Worm (Caenorhabditis elegans) whole organism, young adult: ENCODE measurements around the gene F53B7.4.
A peak's percentile ranks its signal among the peaks of the same experiment; 100 is the strongest.

Experiments
- B0019.2 ChIP-seq: fragments of 200-800 bp; sonication (Bioruptor generic); conservative IDR thresholded peaks from 2 replicates; pipeline ENCODE4 v1.3.6; 2022; ENCODE audit warnings: missing genetic modification reagents, missing genetic modification characterization, missing compliant biosample characterization
- F23B12.7 ChIP-seq: sonication (generic microtip); optimal IDR thresholded peaks from 2 replicates; lab custom pipeline; 2017; ENCODE audit warnings: missing genetic modification characterization, mild to moderate bottlenecking, missing compliant biosample characterization, antibody characterized with exemption, moderate library complexity; ENCODE audit not compliant: insufficient read depth
- ama-1 ChIP-seq, 3 experiments: fragments of 150-350 bp in 1 of 3; sonication (generic microtip) in 2 of 3; optimal IDR thresholded peaks; 2 replicates each; lab custom pipeline; 2014 to 2018; ENCODE audit warnings: missing biosample characterization in 2 of 3, missing genetic modification characterization in 2 of 3, missing genetic modification reagents in 2 of 3
- chd-7 ChIP-seq: sonication (generic microtip); optimal IDR thresholded peaks from 2 replicates; lab custom pipeline; 2016; ENCODE audit warnings: mild to moderate bottlenecking, missing genetic modification characterization, moderate library complexity, missing compliant biosample characterization
- efl-1 ChIP-seq: fragments of 150-350 bp; optimal IDR thresholded peaks from 2 replicates; lab custom pipeline; 2014; ENCODE audit warnings: missing biosample characterization, missing genetic modification reagents, missing genetic modification characterization
- let-526 ChIP-seq: fragments of 200-800 bp; sonication (Bioruptor generic); IDR thresholded peaks from 2 replicates; pipeline ENCODE4 v1.3.6; 2022; ENCODE audit warnings: missing genetic modification reagents, missing genetic modification characterization, missing compliant biosample characterization
- lir-1 ChIP-seq: fragments of 200-800 bp; sonication (Bioruptor generic); conservative IDR thresholded peaks from 2 replicates; pipeline ENCODE4 v1.3.6; 2022; ENCODE audit warnings: missing genetic modification reagents, missing genetic modification characterization, missing compliant biosample characterization
- madf-6 ChIP-seq: fragments of 200-800 bp; sonication (Bioruptor generic); IDR thresholded peaks from 2 replicates; pipeline ENCODE4 v1.3.6; 2022; ENCODE audit warnings: missing genetic modification reagents, missing genetic modification characterization, missing compliant biosample characterization
- mel-28 ChIP-seq: sonication (generic microtip); optimal IDR thresholded peaks from 2 replicates; lab custom pipeline; 2016; ENCODE audit warnings: borderline replicate concordance, mild to moderate bottlenecking, missing genetic modification characterization, missing compliant biosample characterization
- pbrm-1 ChIP-seq: fragments of 200-800 bp; sonication (Bioruptor generic); IDR thresholded peaks from 2 replicates; pipeline ENCODE4 v1.3.6; 2022; ENCODE audit warnings: missing genetic modification reagents, missing genetic modification characterization, missing compliant biosample characterization
- snpc-4 ChIP-seq, 5 experiments: fragments of 150-350 bp in 1 of 5; sonication (generic microtip) in 4 of 5; optimal IDR thresholded peaks; 2 replicates each; lab custom pipeline; 2014 to 2018; ENCODE audit warnings: missing genetic modification characterization in 5 of 5, missing biosample characterization in 3 of 5, antibody characterized with exemption in 2 of 5, mild to moderate bottlenecking in 2 of 5, missing compliant biosample characterization in 2 of 5, missing genotype in 2 of 5, moderate library complexity in 2 of 5, missing genetic modification reagents in 1 of 5

DNA sequence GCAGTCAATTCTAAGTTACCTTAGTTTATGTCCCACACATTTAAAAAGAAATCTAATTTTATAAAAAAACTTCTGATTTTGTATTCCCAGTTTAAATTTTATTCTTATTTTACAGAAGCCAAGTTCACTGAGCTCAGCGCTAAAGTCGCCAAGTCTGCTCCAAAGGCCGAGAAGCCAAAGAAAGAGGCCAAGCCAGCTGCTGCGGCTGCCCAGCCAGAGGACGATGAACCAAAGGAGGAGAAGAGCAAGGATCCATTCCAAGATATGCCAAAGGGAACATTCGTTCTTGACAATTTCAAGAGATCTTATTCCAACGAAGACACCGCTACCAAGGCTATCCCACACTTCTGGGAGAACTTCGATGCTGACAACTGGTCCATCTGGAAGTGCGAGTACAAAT, 35.5 kb downstream of the F53B7.4 start:
- no peak for TF ChIP-seq F23B12.7
- no peak for TF ChIP-seq snpc-4 (GFP tag; optimal IDR thresholded peaks at IDR 0.05; lab: Kevin White, UChicago)
- TF ChIP-seq snpc-4 (tag; optimal IDR thresholded peaks at IDR 0.05; lab: Kevin White, UChicago), result peak in 1 of 4 experiments; percentile 54
- TF ChIP-seq chd-7 (tag; lab: Kevin White, UChicago), result peak; percentile 37
- no peak for TF ChIP-seq let-526 (GFP tag; lab: Robert Waterston, UW)
- no peak for TF ChIP-seq ama-1 (optimal IDR thresholded peaks at IDR 0.05; lab: Kevin White, UChicago)
- no peak for TF ChIP-seq ama-1 (GFP tag; optimal IDR thresholded peaks at IDR 0.05; lab: Kevin White, UChicago)
- no peak for TF ChIP-seq pbrm-1 (GFP tag; lab: Robert Waterston, UW)
- no peak for TF ChIP-seq lir-1 (GFP tag; lab: Robert Waterston, UW)
- TF ChIP-seq mel-28 (tag; lab: Kevin White, UChicago), result no peak
- no peak for TF ChIP-seq B0019.2 (GFP tag; lab: Robert Waterston, UW)
- no peak for TF ChIP-seq efl-1
- TF ChIP-seq madf-6 (GFP tag; lab: Robert Waterston, UW), result peak; percentile 45; the same call in 1 of the 2 replicates
